Fruit fly (Drosophila melanogaster) whole organism, adult: ENCODE data around the gene Ugt35E2.

Experiments
- bab1 ChIP-seq: fragments of 200-800 bp; sonication (Bioruptor generic); optimal IDR thresholded peaks from 3 replicates; lab custom pipeline; 2019; ENCODE audit warnings: missing biosample characterization, mild to moderate bottlenecking, missing genetic modification characterization, moderate library complexity
- tj ChIP-seq: fragments of 200-800 bp; sonication (Bioruptor generic); optimal IDR thresholded peaks from 3 replicates; lab custom pipeline; 2017; ENCODE audit warnings: missing biosample characterization, mild to moderate bottlenecking, missing genetic modification characterization, moderate library complexity

dm6 chr3R:11197389-11197716 lies 29.6 kb upstream of the Ugt35E2 start, which contains the start of gene cu:
- TF ChIP-seq tj (GFP tag; lab: Kevin White, UChicago) (no peak), bab1 (GFP tag; lab: Kevin White, UChicago) (no peak)
